Worm (Caenorhabditis elegans) whole organism, mixed stage, embryonic: ENCODE results near the gene sphk-1.

ENCODE experiments used
- bed-3 ChIP-seq: fragments of 200-800 bp; sonication (Bioruptor generic); optimal IDR thresholded peaks from 3 replicates; lab custom pipeline; 2018; ENCODE audit warnings: mild to moderate bottlenecking, missing genetic modification characterization, moderate library complexity, missing compliant biosample characterization
- ceh-39 ChIP-seq: fragments of 150-350 bp; optimal IDR thresholded peaks from 2 replicates; lab custom pipeline; 2014; ENCODE audit warnings: missing biosample characterization, missing genetic modification characterization
- ceh-43 ChIP-seq: fragments of 200-800 bp; sonication (Bioruptor generic); optimal IDR thresholded peaks from 2 replicates; lab custom pipeline; 2018; ENCODE audit warnings: mild to moderate bottlenecking, missing genetic modification characterization, moderate library complexity, missing compliant biosample characterization
- ceh-83 ChIP-seq: fragments of 200-800 bp; sonication (Bioruptor generic); optimal IDR thresholded peaks from 2 replicates; lab custom pipeline; 2018; ENCODE audit warnings: mild to moderate bottlenecking, missing genetic modification characterization, missing compliant biosample characterization
- cnd-1 ChIP-seq: fragments of 200-800 bp; sonication (Bioruptor generic); optimal IDR thresholded peaks from 2 replicates; lab custom pipeline; 2018; ENCODE audit warnings: mild to moderate bottlenecking, missing genetic modification characterization, missing compliant biosample characterization
- drap-1 ChIP-seq: fragments of 200-800 bp; sonication (Bioruptor generic); optimal IDR thresholded peaks from 3 replicates; lab custom pipeline; 2018; ENCODE audit warnings: mild to moderate bottlenecking, missing genetic modification characterization, missing compliant biosample characterization
- elt-1 ChIP-seq: sonication (generic microtip); optimal IDR thresholded peaks from 2 replicates; lab custom pipeline; 2017; ENCODE audit warnings: missing genetic modification characterization, mild to moderate bottlenecking, missing compliant biosample characterization, antibody characterized with exemption, moderate library complexity, borderline replicate concordance; ENCODE audit not compliant: insufficient read depth
- elt-3 ChIP-seq: fragments of 150-350 bp; optimal IDR thresholded peaks from 2 replicates; lab custom pipeline; 2014; ENCODE audit warnings: missing biosample characterization, missing genetic modification characterization
- flh-1 ChIP-seq: fragments of 200-800 bp; sonication (Bioruptor generic); optimal IDR thresholded peaks from 2 replicates; lab custom pipeline; 2018; ENCODE audit warnings: mild to moderate bottlenecking, missing genetic modification characterization, moderate library complexity, missing compliant biosample characterization
- ham-2 ChIP-seq: fragments of 200-800 bp; sonication (Bioruptor generic); optimal IDR thresholded peaks from 2 replicates; lab custom pipeline; 2018; ENCODE audit warnings: mild to moderate bottlenecking, missing genetic modification characterization, missing compliant biosample characterization
- hlh-1 ChIP-seq: fragments of 150-350 bp; optimal IDR thresholded peaks from 2 replicates; lab custom pipeline; 2014; ENCODE audit warnings: missing biosample characterization, missing genetic modification reagents, missing genetic modification characterization
- lin-13 ChIP-seq: fragments of 150-350 bp; optimal IDR thresholded peaks from 2 replicates; lab custom pipeline; 2014; ENCODE audit warnings: missing biosample characterization, missing genetic modification characterization
- lin-32 ChIP-seq: fragments of 200-800 bp; sonication (Bioruptor generic); optimal IDR thresholded peaks from 2 replicates; lab custom pipeline; 2018; ENCODE audit warnings: mild to moderate bottlenecking, missing genetic modification characterization, missing compliant biosample characterization
- lsy-2 ChIP-seq: fragments of 150-350 bp; optimal IDR thresholded peaks from 2 replicates; lab custom pipeline; 2014; ENCODE audit warnings: missing biosample characterization, missing genetic modification characterization
- mab-5 ChIP-seq: fragments of 150-350 bp; optimal IDR thresholded peaks from 2 replicates; lab custom pipeline; 2014; ENCODE audit warnings: missing biosample characterization, missing genetic modification characterization
- mep-1 ChIP-seq: fragments of 150-350 bp; optimal IDR thresholded peaks from 2 replicates; lab custom pipeline; 2017; ENCODE audit warnings: missing biosample characterization, missing genetic modification reagents, missing genetic modification characterization, inconsistent platforms
- nhr-12 ChIP-seq: fragments of 150-350 bp; optimal IDR thresholded peaks from 2 replicates; lab custom pipeline; 2014; ENCODE audit warnings: missing biosample characterization, missing genetic modification characterization
- nhr-2 ChIP-seq: fragments of 150-350 bp; optimal IDR thresholded peaks from 2 replicates; lab custom pipeline; 2014; ENCODE audit warnings: missing biosample characterization, missing genetic modification characterization
- nhr-237 ChIP-seq: fragments of 150-350 bp; optimal IDR thresholded peaks from 2 replicates; lab custom pipeline; 2014; ENCODE audit warnings: missing biosample characterization, missing genetic modification characterization
- nhr-28 ChIP-seq: fragments of 150-350 bp; optimal IDR thresholded peaks from 2 replicates; lab custom pipeline; 2014; ENCODE audit warnings: missing biosample characterization, missing genetic modification characterization
- pha-4 ChIP-seq: fragments of 150-350 bp; optimal IDR thresholded peaks from 2 replicates; lab custom pipeline; 2018; ENCODE audit warnings: missing biosample characterization, missing genetic modification reagents, missing genetic modification characterization
- sem-2 ChIP-seq: fragments of 200-800 bp; sonication (Bioruptor generic); optimal IDR thresholded peaks from 2 replicates; lab custom pipeline; 2018; ENCODE audit warnings: mild to moderate bottlenecking, missing genetic modification characterization, missing compliant biosample characterization
- snpc-4 ChIP-seq: fragments of 150-350 bp; optimal IDR thresholded peaks from 2 replicates; lab custom pipeline; 2014; ENCODE audit warnings: missing biosample characterization, missing genetic modification characterization
- sptf-1 ChIP-seq: sonication (generic microtip); optimal IDR thresholded peaks from 2 replicates; lab custom pipeline; 2017; ENCODE audit warnings: mild to moderate bottlenecking, missing genetic modification characterization, moderate library complexity, missing compliant biosample characterization
- tbx-8 ChIP-seq: fragments of 200-800 bp; sonication (Bioruptor generic); optimal IDR thresholded peaks from 2 replicates; lab custom pipeline; 2018; ENCODE audit warnings: mild to moderate bottlenecking, missing genetic modification characterization, moderate library complexity, missing compliant biosample characterization
- unc-120 ChIP-seq: sonication (generic microtip); optimal IDR thresholded peaks from 2 replicates; lab custom pipeline; 2017; ENCODE audit warnings: missing genetic modification characterization, missing compliant biosample characterization; ENCODE audit not compliant: poor library complexity, severe bottlenecking
- unc-62 ChIP-seq: fragments of 150-350 bp; optimal IDR thresholded peaks from 2 replicates; lab custom pipeline; 2014; ENCODE audit warnings: missing biosample characterization, missing genetic modification reagents, missing genetic modification characterization
- zip-8 ChIP-seq: fragments of 150-350 bp; optimal IDR thresholded peaks from 2 replicates; lab custom pipeline; 2014; ENCODE audit warnings: missing biosample characterization, missing genetic modification characterization
- ztf-11 ChIP-seq: fragments of 150-350 bp; optimal IDR thresholded peaks from 2 replicates; lab custom pipeline; 2014; ENCODE audit warnings: missing biosample characterization, missing genetic modification characterization

The sphk-1 gene

DNA sequence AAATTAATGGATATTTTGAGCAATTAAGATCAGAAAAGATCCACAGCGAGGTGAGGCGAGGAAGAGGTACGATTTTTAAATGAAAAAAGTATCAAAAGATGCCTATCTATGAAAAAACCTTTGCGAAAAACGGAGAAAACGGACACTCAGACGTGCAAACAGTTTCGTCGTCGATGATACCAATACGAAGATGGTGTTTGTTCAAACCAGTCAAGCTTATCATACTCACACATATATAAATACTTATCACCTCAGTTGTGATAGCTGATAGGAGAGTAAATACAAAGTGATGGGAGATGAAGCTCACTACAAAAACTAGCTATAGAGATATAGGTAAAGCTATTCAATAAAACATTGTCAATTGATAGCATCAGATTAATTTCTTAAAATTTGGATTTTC lies 21.7 kb downstream of the sphk-1 start:
- TF ChIP-seq nhr-28 (tag; lab: Kevin White, UChicago) = no peak
- TF ChIP-seq ham-2 = no peak
- no peak for TF ChIP-seq snpc-4
- TF ChIP-seq nhr-2 = no peak
- no peak for TF ChIP-seq ceh-83 (GFP tag; lab: Kevin White, UChicago)
- no peak for TF ChIP-seq flh-1
- no peak for TF ChIP-seq sptf-1 (tag; lab: Kevin White, UChicago)
- TF ChIP-seq ceh-43 (GFP tag; lab: Kevin White, UChicago) = no peak
- no peak for TF ChIP-seq nhr-237 (tag; lab: Kevin White, UChicago)
- no peak for TF ChIP-seq tbx-8 (GFP tag; lab: Kevin White, UChicago)
- TF ChIP-seq cnd-1 (tag; lab: Kevin White, UChicago) = no peak
- TF ChIP-seq mep-1 (tag; lab: Kevin White, UChicago) = no peak
- TF ChIP-seq lin-13 = no peak
- no peak for TF ChIP-seq drap-1
- no peak for TF ChIP-seq pha-4 (tag; lab: Kevin White, UChicago)
- no peak for TF ChIP-seq elt-1 (tag; lab: Kevin White, UChicago)
- no peak for TF ChIP-seq mab-5
- TF ChIP-seq unc-120 (tag; lab: Kevin White, UChicago) = no peak

DNA sequence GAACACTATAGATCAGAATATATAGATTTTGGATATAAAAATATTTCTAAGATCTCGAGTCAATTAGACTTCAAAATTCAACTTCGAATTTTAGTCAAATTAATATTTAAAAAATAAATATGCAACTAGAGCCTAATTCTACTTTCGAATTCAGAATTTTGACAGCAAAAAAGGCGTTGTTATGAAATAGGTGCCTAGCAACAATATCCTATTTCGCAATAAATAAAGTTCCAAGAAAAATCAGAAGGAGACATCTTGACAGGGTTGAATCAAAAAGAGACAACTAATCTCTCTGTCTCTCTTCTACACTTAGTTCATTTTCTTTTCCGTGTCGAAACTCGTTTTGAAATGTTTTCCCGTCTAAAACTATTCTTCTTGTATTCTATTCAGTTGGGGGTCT lies 26.1 kb downstream of the sphk-1 start:
- TF ChIP-seq ham-2 = no peak
- TF ChIP-seq nhr-28 (tag; lab: Kevin White, UChicago) = no peak
- TF ChIP-seq lsy-2 (tag; lab: Kevin White, UChicago) = no peak
- TF ChIP-seq lin-32 (GFP tag; lab: Kevin White, UChicago) = no peak
- TF ChIP-seq sem-2 = no peak
- no peak for TF ChIP-seq zip-8 (tag; lab: Kevin White, UChicago)
- no peak for TF ChIP-seq nhr-12 (tag; lab: Kevin White, UChicago)
- no peak for TF ChIP-seq ceh-39
- no peak for TF ChIP-seq nhr-237 (tag; lab: Kevin White, UChicago)

DNA sequence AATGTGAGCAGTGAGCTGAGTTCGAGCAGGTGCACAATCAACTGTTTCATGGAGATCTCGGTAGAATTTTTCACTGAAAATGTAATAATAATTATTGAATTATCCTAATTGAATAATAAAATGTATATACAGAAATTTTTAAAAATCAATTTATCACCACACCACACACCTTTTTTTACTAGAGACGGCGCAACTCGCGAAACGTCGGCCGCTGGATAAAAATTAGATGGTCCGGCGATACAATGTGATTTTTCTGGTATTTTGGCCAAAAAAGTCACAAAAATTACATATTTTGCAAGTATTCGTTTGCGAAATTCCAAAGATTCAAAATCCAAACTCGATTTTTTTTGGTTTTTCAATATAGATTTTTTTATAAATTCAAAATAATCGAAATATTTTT lies 30.6 kb downstream of the sphk-1 start:
- no peak for TF ChIP-seq elt-3 (tag; lab: Kevin White, UChicago)

DNA sequence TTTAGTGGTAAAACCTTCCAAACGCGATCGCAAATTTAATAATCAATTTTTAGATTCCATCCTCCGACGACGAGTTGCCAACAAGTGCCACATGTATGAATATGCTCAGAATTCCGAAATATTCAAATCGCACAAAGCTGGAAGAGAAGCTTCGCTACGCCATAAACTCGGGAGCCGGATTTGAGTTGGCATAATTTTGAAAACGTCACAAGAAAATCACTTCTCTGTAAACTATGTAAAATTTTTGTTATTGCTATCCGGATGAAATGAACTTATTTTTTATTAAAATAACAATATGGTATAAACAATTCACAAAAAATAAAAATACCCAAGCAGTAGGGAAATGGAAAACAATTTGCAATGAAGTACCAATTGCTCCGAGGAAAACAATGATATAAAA lies 32.6 kb downstream of the sphk-1 start:
- no peak for TF ChIP-seq cnd-1 (tag; lab: Kevin White, UChicago)
- no peak for TF ChIP-seq elt-3 (tag; lab: Kevin White, UChicago)
- TF ChIP-seq lsy-2 (tag; lab: Kevin White, UChicago) = no peak
- no peak for TF ChIP-seq ztf-11 (tag; lab: Kevin White, UChicago)
- TF ChIP-seq unc-62 (GFP tag; lab: Kevin White, UChicago) = no peak
- no peak for TF ChIP-seq hlh-1
- TF ChIP-seq tbx-8 (GFP tag; lab: Kevin White, UChicago) = no peak
- TF ChIP-seq mab-5 = no peak

DNA sequence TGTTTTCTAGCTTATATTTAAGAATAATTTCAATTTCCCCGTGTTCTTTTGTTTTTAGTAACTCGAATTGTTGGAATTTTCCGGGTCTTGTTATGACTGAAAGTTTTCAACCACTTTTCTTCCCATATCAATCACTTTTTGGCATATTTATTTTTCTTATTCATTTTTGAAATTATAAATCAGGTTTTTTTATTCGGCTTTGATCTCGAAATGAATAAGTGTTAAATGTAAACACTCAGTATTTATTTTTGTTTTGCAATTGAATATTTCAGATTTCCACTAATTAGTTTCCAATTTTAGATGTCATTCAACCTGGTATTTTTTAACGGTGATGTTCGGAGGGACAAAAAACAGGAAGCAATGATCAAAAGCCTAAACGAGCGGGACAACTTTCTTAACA lies 36.9 kb downstream of the sphk-1 start, which contains the start of gene etc-1:
Gene etc-1, plus strand, starts transcription at position 301 of the 400 bp plus-strand sequence.
- TF ChIP-seq bed-3 (GFP tag; lab: Kevin White, UChicago) = no peak
- no peak for TF ChIP-seq drap-1
- TF ChIP-seq elt-3 (tag; lab: Kevin White, UChicago) = no peak

DNA sequence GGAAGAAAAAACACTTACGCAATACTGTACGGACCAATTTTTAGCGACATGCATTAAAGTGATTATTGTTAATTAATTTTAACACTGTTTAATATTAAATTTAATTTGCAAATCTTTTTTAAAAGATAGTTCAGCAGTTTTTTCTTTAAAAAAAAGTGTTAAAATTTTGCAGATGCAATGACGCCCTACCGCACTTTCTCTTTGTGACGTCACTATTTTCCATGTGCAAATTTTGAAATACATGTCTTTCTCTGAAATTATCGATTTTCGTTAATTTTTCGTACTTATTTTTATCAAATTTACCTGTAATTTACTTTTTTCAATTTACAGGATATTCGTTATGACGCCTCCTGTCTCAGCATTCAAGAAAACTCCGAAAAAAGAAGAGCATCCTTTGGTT lies 39.9 kb downstream of the sphk-1 start, which contains the start of the genes piga-1 and eif-2Bepsilon:
Gene piga-1, minus strand, starts transcription at position 174 of the 400 bp plus-strand sequence.
Gene eif-2Bepsilon, plus strand, starts transcription at position 331 of the 400 bp plus-strand sequence.
- TF ChIP-seq nhr-28 (tag; lab: Kevin White, UChicago) (no peak), ceh-43 (GFP tag; lab: Kevin White, UChicago) (no peak), ham-2 (no peak), zip-8 (tag; lab: Kevin White, UChicago) (peak; percentile 56)

DNA sequence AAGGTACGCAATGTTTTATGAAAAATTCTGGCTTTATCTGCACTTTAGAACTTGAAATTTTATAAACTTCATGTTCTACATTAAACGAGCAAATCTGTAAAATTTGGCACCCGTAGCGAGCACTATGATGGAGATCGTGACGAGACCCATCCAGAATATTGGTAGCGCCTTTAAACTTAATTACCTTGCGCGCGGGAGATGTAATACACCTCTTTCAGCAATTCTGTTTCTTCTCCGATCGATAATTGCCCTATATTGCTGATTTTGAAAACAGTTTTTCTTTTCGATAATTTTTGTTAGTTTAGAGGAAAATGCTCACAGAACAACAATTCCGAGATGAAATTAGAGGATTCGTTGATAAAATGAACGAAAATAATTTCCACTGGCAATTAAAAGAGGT lies 42.6 kb downstream of the sphk-1 start, which contains the start of gene atg-10:
Gene atg-10, plus strand, starts transcription at position 301 of the 400 bp plus-strand sequence.
- TF ChIP-seq tbx-8 (GFP tag; lab: Kevin White, UChicago) = no peak
- TF ChIP-seq flh-1 = no peak
- TF ChIP-seq ceh-39 = no peak
- TF ChIP-seq, all 35 proteins: peak for 0
